Fruit fly (Drosophila melanogaster): ENCODE data around the gene Uba2.

dm6 chr3L:8154544-8154943 lies 26.9 kb upstream of the Uba2 start:
- TF ChIP-seq CG8478 (optimal IDR thresholded peaks at IDR 0.05) = no peak
- no peak for TF ChIP-seq psq (optimal IDR thresholded peaks at IDR 0.05)
- TF ChIP-seq usp (GFP tag; optimal IDR thresholded peaks at IDR 0.05) = no peak
- no peak for TF ChIP-seq pan (optimal IDR thresholded peaks at IDR 0.05)
